Worm (Caenorhabditis elegans): ENCODE results near the gene F37C4.8.

F37C4.8 gene

DNA sequence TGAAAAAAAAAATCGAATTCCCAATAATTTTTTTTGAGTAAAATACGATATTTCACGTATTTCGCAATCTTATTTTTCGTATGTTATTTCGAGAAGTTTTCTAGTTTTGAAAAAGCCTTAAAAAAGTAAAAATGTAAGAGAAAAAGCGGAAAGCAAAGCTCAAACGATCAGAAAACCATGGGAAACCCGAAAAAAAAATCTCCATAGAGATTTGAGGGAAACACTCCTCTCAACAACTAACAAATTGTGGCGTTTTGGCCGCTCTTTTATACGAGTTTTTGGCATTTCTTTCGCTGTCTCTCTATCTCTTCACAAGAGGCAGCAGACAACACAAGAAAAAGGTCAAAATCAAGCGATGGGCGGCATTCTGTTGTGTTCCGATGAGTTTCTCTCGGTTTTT, 6.6 kb downstream of the F37C4.8 start (continued):
- TF ChIP-seq nhr-71 (tag; optimal IDR thresholded peaks at IDR 0.05), result peak; percentile 50
- TF ChIP-seq sptf-1 (tag; optimal IDR thresholded peaks at IDR 0.05), result no peak
- TF ChIP-seq swsn-7 (tag; optimal IDR thresholded peaks at IDR 0.05), result peak; percentile 10
- TF ChIP-seq xbp-1 (tag; optimal IDR thresholded peaks at IDR 0.05), result no peak
- TF ChIP-seq rnt-1 (tag; optimal IDR thresholded peaks at IDR 0.05), result peak; percentile 14
- TF ChIP-seq nhr-85 (tag), result peak; percentile 56
- peak; percentile 8 for TF ChIP-seq zip-4 (GFP tag; optimal IDR thresholded peaks at IDR 0.05)
- TF ChIP-seq aly-2 (tag; optimal IDR thresholded peaks at IDR 0.05), result peak; percentile 49
- no peak for TF ChIP-seq unc-86 (tag; optimal IDR thresholded peaks at IDR 0.05)
- TF ChIP-seq C16A3.4 (tag; optimal IDR thresholded peaks at IDR 0.05), result no peak
- no peak for TF ChIP-seq egl-13 (tag; optimal IDR thresholded peaks at IDR 0.05)
- TF ChIP-seq lin-39 (tag; optimal IDR thresholded peaks at IDR 0.05), result no peak
- no peak for TF ChIP-seq skn-1 (tag; optimal IDR thresholded peaks at IDR 0.05)
- no peak for TF ChIP-seq jun-1 (tag; optimal IDR thresholded peaks at IDR 0.05)
- peak; percentile 38 for TF ChIP-seq mep-1 (tag; optimal IDR thresholded peaks at IDR 0.05)
- TF ChIP-seq efl-1 (optimal IDR thresholded peaks at IDR 0.05), result peak; percentile 34 to 46
- peak in 1 of 2 experiments; percentile 17 for TF ChIP-seq efl-1 (GFP tag; optimal IDR thresholded peaks at IDR 0.05 in 1 of 2)
- TF ChIP-seq ceh-82 (tag; optimal IDR thresholded peaks at IDR 0.05), result peak in 1 of 3 experiments; percentile 10
- no peak for TF ChIP-seq nhr-28 (tag; optimal IDR thresholded peaks at IDR 0.05)
- peak; percentile 17 to 41 for TF ChIP-seq lin-35 (GFP tag; optimal IDR thresholded peaks at IDR 0.05)
- peak; percentile 68 for TF ChIP-seq ama-1 (optimal IDR thresholded peaks at IDR 0.05)
- no peak for TF ChIP-seq ceh-8 (GFP tag; optimal IDR thresholded peaks at IDR 0.05)
- TF ChIP-seq zag-1 (tag; optimal IDR thresholded peaks at IDR 0.05), result no peak
- no peak for TF ChIP-seq ces-1 (GFP tag; optimal IDR thresholded peaks at IDR 0.05)
- TF ChIP-seq nhr-84 (tag; optimal IDR thresholded peaks at IDR 0.05), result no peak
- no peak for TF ChIP-seq unc-130 (tag; optimal IDR thresholded peaks at IDR 0.05)
- no peak for TF ChIP-seq fos-1 (tag; optimal IDR thresholded peaks at IDR 0.05)
- TF ChIP-seq pqm-1 (tag; optimal IDR thresholded peaks at IDR 0.05), result no peak
- peak; percentile 77 for TF ChIP-seq lin-14 (GFP tag; optimal IDR thresholded peaks at IDR 0.05)
- TF ChIP-seq snu-23 (GFP tag; optimal IDR thresholded peaks at IDR 0.05), result peak; percentile 47
- no peak for TF ChIP-seq elt-2 (tag; optimal IDR thresholded peaks at IDR 0.05)
- TF ChIP-seq efl-3 (GFP tag; optimal IDR thresholded peaks at IDR 0.05), result no peak
- TF ChIP-seq isw-1 (GFP tag; IDR thresholded peaks at IDR 0.05), result no peak
- TF ChIP-seq unc-62 (GFP tag; optimal IDR thresholded peaks at IDR 0.05), result no peak
- TF ChIP-seq ets-5 (GFP tag; IDR thresholded peaks at IDR 0.05), result no peak
- TF ChIP-seq tlp-1 (tag; optimal IDR thresholded peaks at IDR 0.05), result no peak
- no peak for TF ChIP-seq mab-9 (GFP tag; IDR thresholded peaks at IDR 0.05)
- no peak for TF ChIP-seq Y116A8C.19 (tag; optimal IDR thresholded peaks at IDR 0.05; ENCODE audit: borderline replicate concordance)
- TF ChIP-seq lsy-2 (tag; optimal IDR thresholded peaks at IDR 0.05), result peak in 1 of 2 experiments; percentile 39
- no peak for TF ChIP-seq tbx-2 (tag; optimal IDR thresholded peaks at IDR 0.05)
- TF ChIP-seq ceh-88 (GFP tag; IDR thresholded peaks at IDR 0.05), result no peak
- peak; percentile 9 for TF ChIP-seq lin-15B (tag; optimal IDR thresholded peaks at IDR 0.05)
- peak; percentile 2 to 17 (median 15) for TF ChIP-seq dpl-1 (GFP tag; optimal IDR thresholded peaks at IDR 0.05)
- TF ChIP-seq nhr-90 (tag; optimal IDR thresholded peaks at IDR 0.05; ENCODE audit: poor library complexity), result peak; percentile 8
- peak; percentile 31 for TF ChIP-seq blmp-1 (tag; optimal IDR thresholded peaks at IDR 0.05)

ce11 chrIV:3873706-3874105, 7.3 kb downstream of the F37C4.8 start, which contains the start of gene F37C4.5:
Gene F37C4.5, minus strand, starts transcription at chrIV:3873806.
- TF ChIP-seq nhr-71 (tag; optimal IDR thresholded peaks at IDR 0.05) (no peak), snu-23 (GFP tag; optimal IDR thresholded peaks at IDR 0.05) (no peak), fkh-10 (GFP tag; optimal IDR thresholded peaks at IDR 0.05) (no peak), nhr-90 (tag; optimal IDR thresholded peaks at IDR 0.05; ENCODE audit: poor library complexity) (no peak), lin-14 (GFP tag; optimal IDR thresholded peaks at IDR 0.05) (no peak), vab-15 (tag; optimal IDR thresholded peaks at IDR 0.05) (no peak), tbx-2 (tag; optimal IDR thresholded peaks at IDR 0.05) (no peak), unc-86 (tag; optimal IDR thresholded peaks at IDR 0.05) (no peak), elt-3 (tag; optimal IDR thresholded peaks at IDR 0.05) (no peak), tlp-1 (tag; optimal IDR thresholded peaks at IDR 0.05) (no peak), fkh-8 (tag; optimal IDR thresholded peaks at IDR 0.05) (no peak), zip-4 (GFP tag; optimal IDR thresholded peaks at IDR 0.05) (no peak), ceh-63 (GFP tag; optimal IDR thresholded peaks at IDR 0.05) (no peak)

All from whole organism, L1 larva.